Worm (Caenorhabditis elegans) whole organism, L1 larva: ENCODE measurements around the gene F47B10.3.

Experiments
- aly-2 ChIP-seq: fragments of 150-350 bp; optimal IDR thresholded peaks from 2 replicates; lab custom pipeline; 2014; ENCODE audit warnings: missing biosample characterization, missing genetic modification characterization
- dpl-1 ChIP-seq, 3 experiments: fragments of 150-350 bp in 2 of 3; sonication (generic microtip) in 1 of 3; optimal IDR thresholded peaks; 2 replicates each; lab custom pipeline; 2014 to 2017; ENCODE audit warnings: missing biosample characterization in 3 of 3, missing genetic modification characterization in 3 of 3, missing genetic modification reagents in 3 of 3
- irx-1 ChIP-seq: sonication (generic microtip); optimal IDR thresholded peaks from 2 replicates; lab custom pipeline; 2016; ENCODE audit warnings: missing genetic modification characterization, missing compliant biosample characterization
- lin-13 ChIP-seq: fragments of 150-350 bp; optimal IDR thresholded peaks from 2 replicates; lab custom pipeline; 2014; ENCODE audit warnings: missing biosample characterization, missing genetic modification reagents, missing genetic modification characterization
- nhr-90 ChIP-seq: sonication (generic microtip); optimal IDR thresholded peaks from 2 replicates; lab custom pipeline; 2016; ENCODE audit warnings: mild to moderate bottlenecking, missing genetic modification characterization, missing compliant biosample characterization; ENCODE audit not compliant: poor library complexity
- skn-1 ChIP-seq: fragments of 150-350 bp; optimal IDR thresholded peaks from 2 replicates; lab custom pipeline; 2014; ENCODE audit warnings: missing biosample characterization, missing genetic modification characterization
- sptf-1 ChIP-seq: fragments of 150-350 bp; optimal IDR thresholded peaks from 2 replicates; lab custom pipeline; 2014; ENCODE audit warnings: missing biosample characterization, missing genetic modification characterization

- TF ChIP-seq irx-1 (tag; lab: Kevin White, UChicago) (no peak), aly-2 (tag; lab: Kevin White, UChicago) (no peak), dpl-1 (GFP tag; optimal IDR thresholded peaks at IDR 0.05; lab: Kevin White, UChicago) (no peak), nhr-90 (no peak), sptf-1 (tag; lab: Kevin White, UChicago) (no peak), lin-13 (GFP tag; lab: Kevin White, UChicago) (no peak), skn-1 (tag; lab: Kevin White, UChicago) (no peak)
Measured at ce11 chrX:10859622-10860021, 32.4 kb upstream of the F47B10.3 start.
